Worm (Caenorhabditis elegans) whole organism, dauer: ENCODE data around the gene M142.5.

Experiments
- unc-62 ChIP-seq: sonication (generic microtip); optimal IDR thresholded peaks from 2 replicates; lab custom pipeline; 2017; ENCODE audit warnings: missing biosample characterization, missing genetic modification reagents, missing genetic modification characterization

Gene M142.5

ce11 chrIII:10930850-10931249, at the start of gene M142.5:
Gene M142.5, plus strand, starts transcription at chrIII:10931201.
- no peak for TF ChIP-seq unc-62 (GFP tag; lab: Kevin White, UChicago)

- no peak for TF ChIP-seq unc-62 (GFP tag; lab: Kevin White, UChicago)
Observed at ce11 chrIII:10881462-10881861, 49.5 kb upstream of the M142.5 start, which contains the start of gene athp-1. Gene athp-1, plus strand, starts transcription at chrIII:10881766.

- no peak for TF ChIP-seq unc-62 (GFP tag; lab: Kevin White, UChicago)
Observed at ce11 chrIII:10881996-10882395, 49.0 kb upstream of the M142.5 start.

ce11 chrIII:10888824-10889223, 42.2 kb upstream of the M142.5 start:
- TF ChIP-seq unc-62 (GFP tag; lab: Kevin White, UChicago): no peak

ce11 chrIII:10894220-10894619, 36.8 kb upstream of the M142.5 start, which contains the start of gene fbxb-87:
Gene fbxb-87, plus strand, starts transcription at chrIII:10894520.
- TF ChIP-seq unc-62 (GFP tag; lab: Kevin White, UChicago): no peak

ce11 chrIII:10895817-10896413, 35.1 kb upstream of the M142.5 start, which contains the start of gene com-1:
Gene com-1, plus strand, starts transcription at chrIII:10896363.
- TF ChIP-seq unc-62 (GFP tag; lab: Kevin White, UChicago): no peak

- no peak for TF ChIP-seq unc-62 (GFP tag; lab: Kevin White, UChicago)
Observed at ce11 chrIII:10902341-10902740, 28.7 kb upstream of the M142.5 start, which contains the start of gene unc-119. Gene unc-119, plus strand, starts transcription at chrIII:10902641.

ce11 chrIII:10903009-10903609, 27.9 kb upstream of the M142.5 start:
- no peak for TF ChIP-seq unc-62 (GFP tag; lab: Kevin White, UChicago)

- no peak for TF ChIP-seq unc-62 (GFP tag; lab: Kevin White, UChicago)
Observed at ce11 chrIII:10904320-10904961, 26.6 kb upstream of the M142.5 start.

ce11 chrIII:10905112-10905511, 25.9 kb upstream of the M142.5 start:
- TF ChIP-seq unc-62 (GFP tag; lab: Kevin White, UChicago): no peak

ce11 chrIII:10906325-10906724, 24.7 kb upstream of the M142.5 start:
- TF ChIP-seq unc-62 (GFP tag; lab: Kevin White, UChicago): no peak

ce11 chrIII:10907678-10908217, 23.3 kb upstream of the M142.5 start:
- no peak for TF ChIP-seq unc-62 (GFP tag; lab: Kevin White, UChicago)

- no peak for TF ChIP-seq unc-62 (GFP tag; lab: Kevin White, UChicago)
Observed at ce11 chrIII:10908543-10908942, 22.5 kb upstream of the M142.5 start.

- TF ChIP-seq unc-62 (GFP tag; lab: Kevin White, UChicago): no peak
Observed at ce11 chrIII:10909166-10909565, 21.8 kb upstream of the M142.5 start.

ce11 chrIII:10911160-10911559, 19.8 kb upstream of the M142.5 start, which contains the start of gene cut-6:
Gene cut-6, plus strand, starts transcription at chrIII:10911460.
- TF ChIP-seq unc-62 (GFP tag; lab: Kevin White, UChicago): no peak

ce11 chrIII:10914971-10915370, 16.0 kb upstream of the M142.5 start:
- no peak for TF ChIP-seq unc-62 (GFP tag; lab: Kevin White, UChicago)
